Worm (Caenorhabditis elegans) whole organism, early embryonic: Measurements from ENCODE around the gene F53F4.18.

Source experiments
- B0310.2 ChIP-seq: sonication (generic microtip); optimal IDR thresholded peaks from 2 replicates; lab custom pipeline; 2016; ENCODE audit warnings: mild to moderate bottlenecking, missing genetic modification characterization, missing compliant biosample characterization
- ets-7 ChIP-seq: sonication (generic microtip); optimal IDR thresholded peaks from 2 replicates; lab custom pipeline; 2016; ENCODE audit warnings: missing genotype, missing genetic modification characterization, missing compliant biosample characterization
- flt-1 ChIP-seq: fragments of 200-800 bp; sonication (Bioruptor generic); IDR thresholded peaks from 2 replicates; pipeline ENCODE4 v1.3.6; 2022; ENCODE audit warnings: missing genetic modification characterization, missing compliant biosample characterization
- tbx-37 ChIP-seq: fragments of 200-800 bp; sonication (Bioruptor generic); conservative IDR thresholded peaks from 2 replicates; pipeline ENCODE4 v1.3.6; 2022; ENCODE audit warnings: missing genetic modification reagents, missing genetic modification characterization, missing compliant biosample characterization

DNA sequence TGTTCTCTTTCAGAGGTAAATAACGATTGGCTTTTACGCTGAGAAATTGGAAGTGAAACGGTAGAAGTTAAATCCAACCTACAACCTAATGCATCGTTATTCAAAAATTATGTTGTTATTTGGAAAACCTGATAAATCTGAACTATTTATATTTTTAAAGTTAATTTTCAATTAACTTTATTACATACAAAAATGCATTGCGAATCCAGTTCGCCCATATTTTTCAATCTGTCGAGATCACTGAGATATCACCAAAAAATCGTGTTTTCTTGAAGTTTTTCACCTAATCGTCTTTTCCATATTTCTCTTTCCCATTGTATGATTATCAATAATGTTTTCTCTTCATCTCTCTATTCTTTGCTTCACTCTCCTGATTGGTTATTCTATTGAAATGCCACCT is 30.8 kb downstream of the F53F4.18 start, which contains the start of gene F53F4.15:
- TF ChIP-seq flt-1 (GFP tag; lab: Robert Waterston, UW) (no peak), B0310.2 (no peak), tbx-37 (GFP tag; lab: Robert Waterston, UW) (no peak), ets-7 (tag; lab: Kevin White, UChicago) (no peak)
